Fruit fly (Drosophila melanogaster): ENCODE data around the gene CtsB.
A peak's percentile ranks its signal among the peaks of the same experiment; 100 is the strongest.

Gene CtsB

dm6 chrX:13805554-13805953, 23.6 kb upstream of the CtsB start (continued):
- TF ChIP-seq wek (GFP tag; optimal IDR thresholded peaks at IDR 0.05): no peak
- 0 out of 3 replicates have a peak, but pooled peaks have one; percentile 66 for TF ChIP-seq CG2199 (GFP tag; IDR thresholded peaks at IDR 0.05)
- TF ChIP-seq Gsc (GFP tag; IDR thresholded peaks at IDR 0.05): no peak
- no peak for TF ChIP-seq CG30020 (tag; optimal IDR thresholded peaks at IDR 0.05)
- TF ChIP-seq CG10321 (GFP tag; IDR thresholded peaks at IDR 0.05): peak; percentile 86
- TF ChIP-seq CG8924 (tag; optimal IDR thresholded peaks at IDR 0.05): peak; percentile 10
- TF ChIP-seq CG14710 (tag; optimal IDR thresholded peaks at IDR 0.05): peak; percentile 32
- TF ChIP-seq ATbp (GFP tag; optimal IDR thresholded peaks at IDR 0.05): peak; percentile 42
- no peak for TF ChIP-seq bigmax (GFP tag; optimal IDR thresholded peaks at IDR 0.05)
- peak; percentile 22 for TF ChIP-seq CG8281 (tag; optimal IDR thresholded peaks at IDR 0.05)
- peak; percentile 47 for TF ChIP-seq Xrp1 (GFP tag; IDR thresholded peaks at IDR 0.05)
- peak; percentile 2 for TF ChIP-seq dm (GFP tag; optimal IDR thresholded peaks at IDR 0.05)
- peak; percentile 8 for TF ChIP-seq CG17186 (GFP tag; optimal IDR thresholded peaks at IDR 0.05)
- TF ChIP-seq CG15696 (tag; optimal IDR thresholded peaks at IDR 0.05): peak; percentile 39
- TF ChIP-seq NFAT (GFP tag; IDR thresholded peaks at IDR 0.05): no peak
- no peak for TF ChIP-seq CG18476 (GFP tag; optimal IDR thresholded peaks at IDR 0.05)
- 0 out of 3 replicates have a peak, but pooled peaks have one; percentile 19 for TF ChIP-seq ci (GFP tag; IDR thresholded peaks at IDR 0.05)
- peak; percentile 92 for TF ChIP-seq CG8290 (GFP tag; optimal IDR thresholded peaks at IDR 0.05)
- peak; percentile 77 to 98 for TF ChIP-seq CG8290 (tag; optimal IDR thresholded peaks at IDR 0.05)
- no peak for TF ChIP-seq CG2889 (GFP tag; IDR thresholded peaks at IDR 0.05)
- peak; percentile 0 for TF ChIP-seq NC2β (GFP tag; optimal IDR thresholded peaks at IDR 0.05)
- TF ChIP-seq nmo (GFP tag; optimal IDR thresholded peaks at IDR 0.05): peak; percentile 23
- TF ChIP-seq Sry-β (GFP tag; optimal IDR thresholded peaks at IDR 0.05): peak; percentile 12
- no peak for TF ChIP-seq ato (GFP tag; IDR thresholded peaks at IDR 0.05; ENCODE audit: partially characterized antibody)
- TF ChIP-seq Trl (optimal IDR thresholded peaks at IDR 0.05): peak; percentile 54 to 69
- peak; percentile 27 for TF ChIP-seq Trl (GFP tag; optimal IDR thresholded peaks at IDR 0.05)
- peak; percentile 32 for TF ChIP-seq fd64A (GFP tag; optimal IDR thresholded peaks at IDR 0.05)
- TF ChIP-seq peb (GFP tag; IDR thresholded peaks at IDR 0.05): no peak
- TF ChIP-seq Awh (GFP tag; IDR thresholded peaks at IDR 0.05): 0 out of 2 replicates have a peak, but pooled peaks have one; percentile 14
- TF ChIP-seq dmrt11E (tag; optimal IDR thresholded peaks at IDR 0.05): peak; percentile 16
- TF ChIP-seq CG5180 (GFP tag; optimal IDR thresholded peaks at IDR 0.05): peak; percentile 11
- peak; percentile 3 for TF ChIP-seq pita (GFP tag; optimal IDR thresholded peaks at IDR 0.05)
- peak; percentile 18 for TF ChIP-seq nerfin-1 (tag; optimal IDR thresholded peaks at IDR 0.05)
- TF ChIP-seq sisA (GFP tag; IDR thresholded peaks at IDR 0.05): no peak
- peak; percentile 82 for TF ChIP-seq cg (GFP tag; optimal IDR thresholded peaks at IDR 0.05)
- TF ChIP-seq sens (GFP tag): peak; percentile 87
- TF ChIP-seq pnt (GFP tag; optimal IDR thresholded peaks at IDR 0.05): no peak
- TF ChIP-seq tll (GFP tag; optimal IDR thresholded peaks at IDR 0.05): peak in 1 of 2 experiments; percentile 47
- TF ChIP-seq CG7963 (GFP tag; IDR thresholded peaks at IDR 0.05; ENCODE audit: partially characterized antibody): no peak
- TF ChIP-seq CG6765 (GFP tag; optimal IDR thresholded peaks at IDR 0.05): no peak
- no peak for TF ChIP-seq fru (optimal IDR thresholded peaks at IDR 0.05)
- 0 out of 4 replicates have a peak, but pooled peaks have one; percentile 44 for TF ChIP-seq chinmo (GFP tag; IDR thresholded peaks at IDR 0.05; ENCODE audit: partially characterized antibody)
- TF ChIP-seq Med (GFP tag): peak; percentile 55
- peak; percentile 59 for TF ChIP-seq stwl (tag; optimal IDR thresholded peaks at IDR 0.05)
- peak; percentile 42 for TF ChIP-seq vvl (GFP tag; IDR thresholded peaks at IDR 0.05)
- TF ChIP-seq CG8478 (optimal IDR thresholded peaks at IDR 0.05): peak; percentile 91
- TF ChIP-seq Pdp1 (GFP tag; optimal IDR thresholded peaks at IDR 0.05): peak in 1 of 2 experiments; percentile 65
- peak; percentile 15 for TF ChIP-seq CG10979 (tag; optimal IDR thresholded peaks at IDR 0.05)
- TF ChIP-seq phol (tag; optimal IDR thresholded peaks at IDR 0.05): no peak
- no peak for TF ChIP-seq insv (GFP tag; optimal IDR thresholded peaks at IDR 0.05)
- TF ChIP-seq CG1603 (tag; optimal IDR thresholded peaks at IDR 0.05): peak; percentile 13
